Worm (Caenorhabditis elegans) whole organism, early embryonic: ENCODE measurements around the gene C25F6.8.

Source experiments
- F13C5.2 ChIP-seq: sonication (generic microtip); optimal IDR thresholded peaks from 2 replicates; lab custom pipeline; 2017; ENCODE audit warnings: mild to moderate bottlenecking, missing genetic modification characterization, inconsistent platforms, missing compliant biosample characterization
- aly-1 ChIP-seq: sonication (generic microtip); optimal IDR thresholded peaks from 2 replicates; lab custom pipeline; 2016; ENCODE audit warnings: missing genetic modification characterization, missing compliant biosample characterization
- ama-1 ChIP-seq: fragments of 150-350 bp; optimal IDR thresholded peaks from 2 replicates; lab custom pipeline; 2014
- ceh-13 ChIP-seq: fragments of 200-800 bp; sonication (Bioruptor generic); optimal IDR thresholded peaks from 2 replicates; lab custom pipeline; 2018; ENCODE audit warnings: mild to moderate bottlenecking, missing genetic modification characterization, missing compliant biosample characterization
- flt-1 ChIP-seq: fragments of 200-800 bp; sonication (Bioruptor generic); IDR thresholded peaks from 2 replicates; pipeline ENCODE4 v1.3.6; 2022; ENCODE audit warnings: missing genetic modification characterization, missing compliant biosample characterization
- pes-1 ChIP-seq: fragments of 200-800 bp; sonication (Bioruptor generic); IDR thresholded peaks from 2 replicates; pipeline ENCODE4 v1.3.6; 2022; ENCODE audit warnings: missing genetic modification reagents, missing genetic modification characterization, missing compliant biosample characterization
- sea-1 ChIP-seq: fragments of 200-800 bp; sonication (Bioruptor generic); conservative IDR thresholded peaks from 2 replicates; pipeline ENCODE4 v1.3.6; 2022; ENCODE audit warnings: missing genetic modification characterization, missing compliant biosample characterization
- tbx-11 ChIP-seq: fragments of 200-800 bp; sonication (Bioruptor generic); IDR thresholded peaks from 2 replicates; pipeline ENCODE4 v1.3.6; 2022; ENCODE audit warnings: missing genetic modification characterization, missing compliant biosample characterization
- tbx-37 ChIP-seq: fragments of 200-800 bp; sonication (Bioruptor generic); conservative IDR thresholded peaks from 2 replicates; pipeline ENCODE4 v1.3.6; 2022; ENCODE audit warnings: missing genetic modification reagents, missing genetic modification characterization, missing compliant biosample characterization
- tra-4 ChIP-seq: sonication (generic microtip); optimal IDR thresholded peaks from 2 replicates; lab custom pipeline; 2017; ENCODE audit warnings: missing genetic modification characterization, missing compliant biosample characterization

DNA sequence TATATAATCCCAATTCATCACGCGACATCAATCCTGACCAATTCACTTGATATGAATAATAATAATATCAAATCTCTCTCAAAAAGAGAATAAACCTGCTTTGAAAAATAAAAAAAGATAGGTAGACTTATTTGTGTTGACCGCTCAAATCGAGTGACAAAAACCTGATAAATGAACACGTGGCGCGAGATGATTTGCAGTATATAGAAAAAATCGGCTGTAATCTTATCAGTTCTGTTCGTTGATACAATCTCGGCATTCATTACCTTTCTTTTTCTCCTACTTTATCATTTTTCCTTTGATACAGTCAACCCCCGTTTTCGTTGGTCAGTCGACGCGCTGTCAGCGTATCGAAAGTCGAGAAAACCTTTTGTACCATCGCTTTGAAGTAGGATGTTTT lies 19.3 kb downstream of the C25F6.8 start:
- TF ChIP-seq pes-1 (GFP tag; lab: Robert Waterston, UW) (no peak), tbx-37 (no peak), tbx-11 (no peak), ama-1 (lab: Kevin White, UChicago) (no peak), tra-4 (tag; lab: Kevin White, UChicago) (no peak), aly-1 (tag; lab: Kevin White, UChicago) (no peak), flt-1 (GFP tag; lab: Robert Waterston, UW) (no peak), ceh-13 (GFP tag; lab: Kevin White, UChicago) (no peak), sea-1 (GFP tag; lab: Robert Waterston, UW) (no peak), F13C5.2 (tag; lab: Kevin White, UChicago) (no peak)
